Fruit fly (Drosophila melanogaster) whole organism, embryonic: ENCODE data around the gene Trf5.

Source experiments
- Asciz ChIP-seq: fragments of 200-800 bp; sonication (Bioruptor generic); optimal IDR thresholded peaks from 2 replicates; lab custom pipeline; 2017; ENCODE audit warnings: missing biosample characterization, mild to moderate bottlenecking, missing genetic modification characterization, missing genetic modification reagents
- CG11695 ChIP-seq: fragments of 200-800 bp; sonication (Bioruptor generic); IDR thresholded peaks from 3 replicates; pipeline ENCODE4 v1.3.6; 2022; ENCODE audit warnings: missing biosample characterization, missing genetic modification characterization
- CG12071 ChIP-seq: fragments of 200-800 bp; sonication (Bioruptor generic); optimal IDR thresholded peaks from 3 replicates; lab custom pipeline; 2018; ENCODE audit warnings: missing biosample characterization, mild to moderate bottlenecking, missing genetic modification characterization
- CG12155 ChIP-seq: fragments of 200-800 bp; sonication (Bioruptor generic); optimal IDR thresholded peaks from 3 replicates; lab custom pipeline; 2016; ENCODE audit warnings: missing biosample characterization, missing genetic modification characterization
- CG1233 ChIP-seq: fragments of 200-800 bp; sonication (Bioruptor generic); optimal IDR thresholded peaks from 4 replicates; lab custom pipeline; 2018; ENCODE audit warnings: missing biosample characterization, mild to moderate bottlenecking, missing genetic modification characterization
- CG12942 ChIP-seq: fragments of 200-800 bp; sonication (Bioruptor generic); optimal IDR thresholded peaks from 3 replicates; lab custom pipeline; 2016; ENCODE audit warnings: missing biosample characterization, missing genetic modification characterization
- CG1603 ChIP-seq: fragments of 200-800 bp; sonication (Bioruptor generic); optimal IDR thresholded peaks from 2 replicates; lab custom pipeline; 2019; ENCODE audit warnings: missing biosample characterization, mild to moderate bottlenecking, missing genetic modification characterization, moderate library complexity
- CG17802 ChIP-seq: fragments of 200-800 bp; sonication (Bioruptor generic); optimal IDR thresholded peaks from 2 replicates; lab custom pipeline; 2018; ENCODE audit warnings: missing biosample characterization, mild to moderate bottlenecking, missing genetic modification characterization, moderate library complexity
- CG18476 ChIP-seq: fragments of 200-800 bp; sonication (Bioruptor generic); optimal IDR thresholded peaks from 2 replicates; lab custom pipeline; 2016; ENCODE audit warnings: missing biosample characterization, mild to moderate bottlenecking, missing genetic modification characterization
- CG3065 ChIP-seq: fragments of 200-800 bp; sonication (Bioruptor generic); optimal IDR thresholded peaks from 2 replicates; lab custom pipeline; 2016; ENCODE audit warnings: missing biosample characterization, missing genetic modification characterization
- CG32532 ChIP-seq: fragments of 200-800 bp; sonication (Bioruptor generic); IDR thresholded peaks from 2 replicates; pipeline ENCODE4 v1.3.6; 2022; ENCODE audit warnings: missing biosample characterization, missing genetic modification characterization
- CG34422 ChIP-seq: fragments of 200-800 bp; sonication (Bioruptor generic); IDR thresholded peaks from 3 replicates; pipeline ENCODE4 v1.3.6; 2022; ENCODE audit warnings: missing biosample characterization, missing genetic modification characterization
- CG4328 ChIP-seq: fragments of 200-800 bp; sonication (Bioruptor generic); optimal IDR thresholded peaks from 3 replicates; lab custom pipeline; 2017; ENCODE audit warnings: missing biosample characterization, missing genetic modification reagents, missing genetic modification characterization
- CG4617 ChIP-seq: fragments of 200-800 bp; sonication (Bioruptor generic); optimal IDR thresholded peaks from 3 replicates; lab custom pipeline; 2016; ENCODE audit warnings: missing biosample characterization, missing genetic modification characterization, borderline replicate concordance
- CG6254 ChIP-seq: fragments of 200-800 bp; sonication (Bioruptor generic); optimal IDR thresholded peaks from 3 replicates; lab custom pipeline; 2017; ENCODE audit warnings: mild to moderate bottlenecking, missing biosample characterization, missing genetic modification reagents, missing genetic modification characterization
- CG6854 ChIP-seq: fragments of 200-800 bp; sonication (Bioruptor generic); optimal IDR thresholded peaks from 3 replicates; lab custom pipeline; 2017; ENCODE audit warnings: missing biosample characterization, mild to moderate bottlenecking, missing genetic modification characterization
- CG7271 ChIP-seq: fragments of 200-800 bp; sonication (Bioruptor generic); optimal IDR thresholded peaks from 2 replicates; lab custom pipeline; 2018; ENCODE audit warnings: missing biosample characterization, mild to moderate bottlenecking, missing genetic modification characterization, moderate library complexity
- CG8290 ChIP-seq, 3 experiments: fragments of 200-800 bp; sonication (Bioruptor generic); optimal IDR thresholded peaks; 2 replicates each; lab custom pipeline; 2016 to 2019; ENCODE audit warnings: missing biosample characterization in 3 of 3, missing genetic modification characterization in 3 of 3, mild to moderate bottlenecking in 2 of 3, moderate library complexity in 1 of 3
- CG8765 ChIP-seq: fragments of 200-800 bp; sonication (Bioruptor generic); IDR thresholded peaks from 2 replicates; pipeline ENCODE4 v1.3.6; 2022; ENCODE audit warnings: missing biosample characterization, missing genetic modification characterization
- Dbx ChIP-seq: fragments of 200-800 bp; sonication (Bioruptor generic); IDR thresholded peaks from 3 replicates; pipeline ENCODE4 v1.3.6; 2022; ENCODE audit warnings: missing biosample characterization, missing genetic modification characterization
- Ets97D ChIP-seq: fragments of 200-800 bp; sonication (Bioruptor generic); optimal IDR thresholded peaks from 3 replicates; lab custom pipeline; 2016; ENCODE audit warnings: missing biosample characterization, missing genetic modification characterization
- Gug ChIP-seq: fragments of 200-800 bp; sonication (Bioruptor generic); IDR thresholded peaks from 4 replicates; pipeline ENCODE4 v1.3.6; 2022; ENCODE audit warnings: missing biosample characterization, missing genetic modification characterization
- Hmr ChIP-seq: fragments of 200-800 bp; sonication (Bioruptor generic); optimal IDR thresholded peaks from 3 replicates; lab custom pipeline; 2017; ENCODE audit warnings: mild to moderate bottlenecking, missing biosample characterization, missing genetic modification reagents, missing genetic modification characterization
- Hmx ChIP-seq: fragments of 200-800 bp; sonication (Bioruptor generic); optimal IDR thresholded peaks from 2 replicates; lab custom pipeline; 2016; ENCODE audit warnings: missing biosample characterization, missing genetic modification characterization
- Hr51 ChIP-seq, 2 experiments: fragments of 200-800 bp; sonication (Bioruptor generic); optimal IDR thresholded peaks; 2 replicates in 1 of 2; 3 replicates in 1 of 2; lab custom pipeline; 2016 to 2018; ENCODE audit warnings: missing biosample characterization in 2 of 2, missing genetic modification characterization in 2 of 2, mild to moderate bottlenecking in 1 of 2, moderate library complexity in 1 of 2
- Meics ChIP-seq: fragments of 200-800 bp; sonication (Bioruptor generic); optimal IDR thresholded peaks from 2 replicates; lab custom pipeline; 2017; ENCODE audit warnings: missing biosample characterization, mild to moderate bottlenecking, missing genetic modification characterization
- Mrtf ChIP-seq: fragments of 200-800 bp; sonication (Bioruptor generic); IDR thresholded peaks from 3 replicates; pipeline ENCODE4 v1.3.6; 2022; ENCODE audit warnings: missing biosample characterization, missing genetic modification characterization
- NFAT ChIP-seq: fragments of 200-800 bp; sonication (Bioruptor generic); IDR thresholded peaks from 2 replicates; pipeline ENCODE4 v1.3.6; 2022; ENCODE audit warnings: missing biosample characterization, missing genetic modification characterization
- Pdp1 ChIP-seq, 2 experiments: fragments of 200-800 bp; sonication (Bioruptor generic); optimal IDR thresholded peaks; 3 replicates each; lab custom pipeline; 2016; ENCODE audit warnings: missing biosample characterization in 2 of 2, missing genetic modification characterization in 2 of 2, mild to moderate bottlenecking in 1 of 2, moderate library complexity in 1 of 2
- abd-A ChIP-seq: fragments of 200-800 bp; sonication (Bioruptor generic); optimal IDR thresholded peaks from 3 replicates; lab custom pipeline; 2019; ENCODE audit warnings: missing biosample characterization, mild to moderate bottlenecking, missing genetic modification characterization, moderate library complexity
- amos ChIP-seq: fragments of 200-800 bp; sonication (Bioruptor generic); IDR thresholded peaks from 2 replicates; pipeline ENCODE4 v1.3.6; 2022; ENCODE audit warnings: missing biosample characterization, missing genetic modification characterization; ENCODE audit not compliant: partially characterized antibody
- ap ChIP-seq: fragments of 200-800 bp; sonication (Bioruptor generic); IDR thresholded peaks from 2 replicates; pipeline ENCODE4 v1.3.6; 2022; ENCODE audit warnings: missing biosample characterization, missing genetic modification characterization
- ase ChIP-seq: fragments of 200-800 bp; sonication (Bioruptor generic); IDR thresholded peaks from 3 replicates; pipeline ENCODE4 v1.3.6; 2022; ENCODE audit warnings: missing biosample characterization, missing genetic modification characterization
- bbx ChIP-seq: fragments of 200-800 bp; sonication (Bioruptor generic); IDR thresholded peaks from 2 replicates; pipeline ENCODE4 v1.3.6; 2022; ENCODE audit warnings: missing biosample characterization, missing genetic modification characterization; ENCODE audit not compliant: partially characterized antibody
- crp ChIP-seq, 2 experiments: fragments of 200-800 bp; sonication (Bioruptor generic); optimal IDR thresholded peaks; 2 replicates in 1 of 2; 3 replicates in 1 of 2; lab custom pipeline; 2017; ENCODE audit warnings: missing biosample characterization in 2 of 2, missing genetic modification characterization in 2 of 2, mild to moderate bottlenecking in 1 of 2, moderate library complexity in 1 of 2
- dmrt99B ChIP-seq: fragments of 200-800 bp; sonication (Bioruptor generic); optimal IDR thresholded peaks from 2 replicates; lab custom pipeline; 2018; ENCODE audit warnings: missing biosample characterization, mild to moderate bottlenecking, missing genetic modification characterization, moderate library complexity
- eve ChIP-seq, 2 experiments: fragments of >200 bp; optimal IDR thresholded peaks; 2 replicates each; lab custom pipeline; 2017; ENCODE audit warnings: missing biosample characterization in 2 of 2, missing genetic modification characterization in 2 of 2
- ftz-f1 ChIP-seq: fragments of 200-800 bp; sonication (Bioruptor generic); optimal IDR thresholded peaks from 2 replicates; lab custom pipeline; 2016; ENCODE audit warnings: missing biosample characterization, missing genetic modification characterization
- her ChIP-seq: fragments of 200-800 bp; sonication (Bioruptor generic); optimal IDR thresholded peaks from 2 replicates; lab custom pipeline; 2016; ENCODE audit warnings: missing biosample characterization, missing genetic modification characterization
- hth ChIP-seq: fragments of >200 bp; optimal IDR thresholded peaks from 2 replicates; lab custom pipeline; 2017; ENCODE audit warnings: inconsistent platforms
- kni ChIP-seq: fragments of 200-800 bp; sonication (Bioruptor generic); optimal IDR thresholded peaks from 3 replicates; lab custom pipeline; 2017; ENCODE audit warnings: mild to moderate bottlenecking, missing biosample characterization, missing genetic modification reagents, missing genetic modification characterization
- lmd ChIP-seq: fragments of 200-800 bp; sonication (Bioruptor generic); IDR thresholded peaks from 2 replicates; pipeline ENCODE4 v1.3.6; 2022; ENCODE audit warnings: missing biosample characterization, missing genetic modification characterization
- phol ChIP-seq: fragments of 200-800 bp; sonication (Bioruptor generic); optimal IDR thresholded peaks from 3 replicates; lab custom pipeline; 2018; ENCODE audit warnings: missing biosample characterization, mild to moderate bottlenecking, missing genetic modification characterization, moderate library complexity
- ranshi ChIP-seq: fragments of 200-800 bp; sonication (Bioruptor generic); IDR thresholded peaks from 2 replicates; pipeline ENCODE4 v1.3.6; 2022; ENCODE audit warnings: missing biosample characterization, missing genetic modification characterization
- so ChIP-seq: fragments of 200-800 bp; sonication (Bioruptor generic); IDR thresholded peaks from 3 replicates; pipeline ENCODE4 v1.3.6; 2022; ENCODE audit warnings: missing biosample characterization, missing genetic modification characterization
- stc ChIP-seq: fragments of 200-800 bp; sonication (Bioruptor generic); IDR thresholded peaks from 2 replicates; pipeline ENCODE4 v1.3.6; 2022; ENCODE audit warnings: missing biosample characterization, missing genetic modification characterization
- tin ChIP-seq: fragments of 200-800 bp; sonication (Bioruptor generic); optimal IDR thresholded peaks from 3 replicates; lab custom pipeline; 2016; ENCODE audit warnings: missing biosample characterization, missing genetic modification characterization
- ttk ChIP-seq: fragments of 200-800 bp; sonication (Bioruptor generic); IDR thresholded peaks from 2 replicates; pipeline ENCODE4 v2.1.2; 2022; ENCODE audit warnings: missing biosample characterization, missing genetic modification characterization
- vnd ChIP-seq: fragments of 200-800 bp; sonication (Bioruptor generic); IDR thresholded peaks from 3 replicates; pipeline ENCODE4 v1.3.6; 2022; ENCODE audit warnings: missing biosample characterization, missing genetic modification characterization; ENCODE audit not compliant: partially characterized antibody
- z ChIP-seq: fragments of 200-800 bp; sonication (Bioruptor generic); IDR thresholded peaks from 3 replicates; pipeline ENCODE4 v1.3.6; 2022; ENCODE audit warnings: missing biosample characterization, missing genetic modification characterization

The Trf5 gene

dm6 chr2L:2720368-2720767 is 24.1 kb upstream of the Trf5 start (continued):
- TF ChIP-seq CG4617 (GFP tag; lab: Kevin White, UChicago) = no peak
- peak; percentile 43 for TF ChIP-seq Hmr
- TF ChIP-seq CG11695 (GFP tag; lab: Robert Waterston, UW) = no peak
- no peak for TF ChIP-seq hth (lab: Kevin White, UChicago)
- TF ChIP-seq amos (GFP tag; lab: Robert Waterston, UW) = no peak
- TF ChIP-seq CG6854 = no peak
- no peak for TF ChIP-seq z (GFP tag; lab: Robert Waterston, UW)
- no peak for TF ChIP-seq CG17802 (tag; lab: Kevin White, UChicago)
- TF ChIP-seq eve (GFP tag; optimal IDR thresholded peaks at IDR 0.05; lab: Kevin White, UChicago) = no peak
- TF ChIP-seq abd-A (tag; lab: Kevin White, UChicago) = peak; percentile 10
- TF ChIP-seq CG8765 (GFP tag; lab: Robert Waterston, UW) = no peak
- no peak for TF ChIP-seq CG18476 (GFP tag; lab: Kevin White, UChicago)
- TF ChIP-seq kni (GFP tag; lab: Kevin White, UChicago) = no peak
- no peak for TF ChIP-seq tin (GFP tag; lab: Kevin White, UChicago)
- TF ChIP-seq CG3065 (GFP tag; lab: Kevin White, UChicago) = no peak
- no peak for TF ChIP-seq Pdp1 (GFP tag; optimal IDR thresholded peaks at IDR 0.05; lab: Kevin White, UChicago)
- peak in 1 of 2 experiments; percentile 41 for TF ChIP-seq Hr51 (GFP tag; optimal IDR thresholded peaks at IDR 0.05; lab: Kevin White, UChicago)
- peak; percentile 44; the same call in 1 of the 2 replicates for TF ChIP-seq CG32532 (GFP tag; lab: Robert Waterston, UW)
- TF ChIP-seq phol (tag; lab: Kevin White, UChicago) = no peak
- no peak for TF ChIP-seq bbx
- no peak for TF ChIP-seq crp (GFP tag; optimal IDR thresholded peaks at IDR 0.05; lab: Kevin White, UChicago)
- no peak for TF ChIP-seq NFAT
- peak; percentile 7 for TF ChIP-seq dmrt99B (tag; lab: Kevin White, UChicago)
- TF ChIP-seq CG12942 (GFP tag; lab: Kevin White, UChicago) = no peak
- peak; percentile 38; the same call in 1 of the 2 replicates for TF ChIP-seq ranshi (GFP tag; lab: Robert Waterston, UW)
- no peak for TF ChIP-seq CG34422 (GFP tag; lab: Robert Waterston, UW)
- no peak for TF ChIP-seq ftz-f1 (GFP tag; lab: Kevin White, UChicago)
- no peak for TF ChIP-seq so (GFP tag; lab: Robert Waterston, UW)
- TF ChIP-seq vnd (GFP tag; lab: Robert Waterston, UW) = no peak
- 0 out of 4 replicates have a peak, but pooled peaks have one; percentile 5 for TF ChIP-seq Gug (GFP tag; lab: Robert Waterston, UW)
- TF ChIP-seq Hmx (GFP tag; lab: Kevin White, UChicago) = no peak
- TF ChIP-seq CG1233 (GFP tag; lab: Kevin White, UChicago) = no peak
- no peak for TF ChIP-seq CG12155 (GFP tag; lab: Kevin White, UChicago)
- peak; percentile 33 for TF ChIP-seq CG1603 (tag; lab: Kevin White, UChicago)
- 0 out of 3 replicates have a peak, but pooled peaks have one; percentile 38 for TF ChIP-seq Mrtf
- no peak for TF ChIP-seq her (GFP tag; lab: Kevin White, UChicago)
- no peak for TF ChIP-seq CG8290 (GFP tag; optimal IDR thresholded peaks at IDR 0.05; lab: Kevin White, UChicago)
- peak in 1 of 2 experiments; percentile 1 for TF ChIP-seq CG8290 (tag; optimal IDR thresholded peaks at IDR 0.05; lab: Kevin White, UChicago)
- no peak for TF ChIP-seq Asciz
- TF ChIP-seq CG12071 (GFP tag; lab: Kevin White, UChicago) = no peak
- TF ChIP-seq lmd = peak; percentile 27; the same call in 1 of the 2 replicates
- TF ChIP-seq Meics (GFP tag; lab: Kevin White, UChicago) = peak; percentile 35
- no peak for TF ChIP-seq stc (GFP tag; lab: Robert Waterston, UW)
- no peak for TF ChIP-seq CG4328
- TF ChIP-seq CG7271 = no peak
- no peak for TF ChIP-seq Ets97D
- TF ChIP-seq ap (GFP tag; lab: Robert Waterston, UW) = no peak
- 0 out of 3 replicates have a peak, but pooled peaks have one; percentile 38 for TF ChIP-seq ase (GFP tag; lab: Robert Waterston, UW)
- TF ChIP-seq ttk (GFP tag; lab: Robert Waterston, UW) = no peak
- peak; percentile 46; the same call in 1 of the 3 replicates for TF ChIP-seq Dbx (GFP tag; lab: Robert Waterston, UW)
- no peak for TF ChIP-seq CG6254 (GFP tag; lab: Kevin White, UChicago)
